Fruit fly (Drosophila melanogaster) whole organism, embryonic: ENCODE measurements around the gene ABCB7.

Experiments
- Antp ChIP-seq: fragments of 200-800 bp; sonication (Bioruptor generic); optimal IDR thresholded peaks from 3 replicates; lab custom pipeline; 2016; ENCODE audit warnings: missing biosample characterization, missing genetic modification characterization
- Asciz ChIP-seq: fragments of 200-800 bp; sonication (Bioruptor generic); optimal IDR thresholded peaks from 2 replicates; lab custom pipeline; 2017; ENCODE audit warnings: missing biosample characterization, mild to moderate bottlenecking, missing genetic modification characterization, missing genetic modification reagents
- Atf6 ChIP-seq: fragments of 200-800 bp; sonication (Bioruptor generic); IDR thresholded peaks from 2 replicates; pipeline ENCODE4 v1.3.6; 2022; ENCODE audit warnings: missing biosample characterization, missing genetic modification characterization
- CG10267 ChIP-seq: fragments of 200-800 bp; sonication (Bioruptor generic); optimal IDR thresholded peaks from 2 replicates; lab custom pipeline; 2018; ENCODE audit warnings: missing biosample characterization, mild to moderate bottlenecking, missing genetic modification characterization, moderate library complexity
- CG11247 ChIP-seq: fragments of 200-800 bp; sonication (Bioruptor generic); IDR thresholded peaks from 2 replicates; pipeline ENCODE4 v1.3.6; 2022; ENCODE audit warnings: missing biosample characterization, missing genetic modification characterization
- CG11504 ChIP-seq: fragments of 200-800 bp; sonication (Bioruptor generic); optimal IDR thresholded peaks from 3 replicates; lab custom pipeline; 2019; ENCODE audit warnings: missing biosample characterization, mild to moderate bottlenecking, missing genetic modification characterization, moderate library complexity
- CG11695 ChIP-seq: fragments of 200-800 bp; sonication (Bioruptor generic); IDR thresholded peaks from 3 replicates; pipeline ENCODE4 v1.3.6; 2022; ENCODE audit warnings: missing biosample characterization, missing genetic modification characterization
- CG11696 ChIP-seq: fragments of 200-800 bp; sonication (Bioruptor generic); IDR thresholded peaks from 2 replicates; pipeline ENCODE4 v1.3.6; 2022; ENCODE audit warnings: missing biosample characterization, missing genetic modification characterization
- CG12391 ChIP-seq: fragments of 200-800 bp; sonication (Bioruptor generic); optimal IDR thresholded peaks from 3 replicates; lab custom pipeline; 2018; ENCODE audit warnings: missing biosample characterization, mild to moderate bottlenecking, missing genetic modification characterization, moderate library complexity
- CG12744 ChIP-seq: fragments of 200-800 bp; sonication (Bioruptor generic); optimal IDR thresholded peaks from 2 replicates; lab custom pipeline; 2016; ENCODE audit warnings: missing biosample characterization, missing genetic modification characterization
- CG13123 ChIP-seq: fragments of 200-800 bp; sonication (Bioruptor generic); optimal IDR thresholded peaks from 2 replicates; lab custom pipeline; 2016; ENCODE audit warnings: missing biosample characterization, missing genetic modification characterization
- CG13775 ChIP-seq: fragments of 200-800 bp; sonication (Bioruptor generic); optimal IDR thresholded peaks from 3 replicates; lab custom pipeline; 2017; ENCODE audit warnings: missing biosample characterization, mild to moderate bottlenecking, missing genetic modification characterization
- CG13894 ChIP-seq: fragments of 200-800 bp; sonication (Bioruptor generic); optimal IDR thresholded peaks from 3 replicates; lab custom pipeline; 2018; ENCODE audit warnings: missing biosample characterization, mild to moderate bottlenecking, missing genetic modification characterization, moderate library complexity
- CG14860 ChIP-seq: fragments of 200-800 bp; sonication (Bioruptor generic); IDR thresholded peaks from 3 replicates; pipeline ENCODE4 v1.3.6; 2022; ENCODE audit warnings: missing biosample characterization, missing genetic modification characterization; ENCODE audit not compliant: partially characterized antibody
- CG15514 ChIP-seq: fragments of 200-800 bp; sonication (Bioruptor generic); optimal IDR thresholded peaks from 3 replicates; lab custom pipeline; 2017; ENCODE audit warnings: missing biosample characterization, missing genetic modification characterization, mild to moderate bottlenecking, moderate library complexity, missing genetic modification reagents
- CG16863 ChIP-seq: fragments of 200-800 bp; sonication (Bioruptor generic); optimal IDR thresholded peaks from 3 replicates; lab custom pipeline; 2016; ENCODE audit warnings: missing biosample characterization, missing genetic modification characterization
- CG17359 ChIP-seq: fragments of 200-800 bp; sonication (Bioruptor generic); optimal IDR thresholded peaks from 3 replicates; lab custom pipeline; 2018; ENCODE audit warnings: missing biosample characterization, mild to moderate bottlenecking, missing genetic modification characterization, moderate library complexity
- CG1832 ChIP-seq: fragments of 200-800 bp; sonication (Bioruptor generic); optimal IDR thresholded peaks from 2 replicates; lab custom pipeline; 2017; ENCODE audit warnings: missing biosample characterization, mild to moderate bottlenecking, missing genetic modification characterization, inconsistent platforms
- CG2712 ChIP-seq: fragments of 200-800 bp; optimal IDR thresholded peaks from 3 replicates; lab custom pipeline; 2019; ENCODE audit warnings: missing biosample characterization, mild to moderate bottlenecking, missing genetic modification characterization, moderate library complexity
- CG3281 ChIP-seq: fragments of 200-800 bp; sonication (Bioruptor generic); optimal IDR thresholded peaks from 3 replicates; lab custom pipeline; 2017; ENCODE audit warnings: missing biosample characterization, mild to moderate bottlenecking, missing genetic modification characterization
- CG34224 ChIP-seq: fragments of 200-800 bp; sonication (Bioruptor generic); IDR thresholded peaks from 3 replicates; pipeline ENCODE4 v1.3.6; 2022; ENCODE audit warnings: missing biosample characterization, missing genetic modification characterization; ENCODE audit not compliant: partially characterized antibody
- CG4328 ChIP-seq: fragments of 200-800 bp; sonication (Bioruptor generic); optimal IDR thresholded peaks from 3 replicates; lab custom pipeline; 2017; ENCODE audit warnings: missing biosample characterization, missing genetic modification reagents, missing genetic modification characterization
- CG5245 ChIP-seq: fragments of 200-800 bp; sonication (Bioruptor generic); optimal IDR thresholded peaks from 3 replicates; lab custom pipeline; 2016; ENCODE audit warnings: missing biosample characterization, missing genetic modification characterization
- CG6689 ChIP-seq: fragments of 200-800 bp; sonication (Bioruptor generic); IDR thresholded peaks from 2 replicates; pipeline ENCODE4 v1.3.6; 2022; ENCODE audit warnings: missing biosample characterization, missing genetic modification characterization
- CG8924 ChIP-seq: fragments of 200-800 bp; optimal IDR thresholded peaks from 3 replicates; lab custom pipeline; 2019; ENCODE audit warnings: missing biosample characterization, mild to moderate bottlenecking, missing genetic modification characterization, moderate library complexity
- Camta ChIP-seq: fragments of 200-800 bp; sonication (Bioruptor generic); optimal IDR thresholded peaks from 2 replicates; lab custom pipeline; 2016; ENCODE audit warnings: missing biosample characterization, missing genetic modification characterization
- Ets65A ChIP-seq: fragments of 200-800 bp; sonication (Bioruptor generic); peaks from one replicate; lab custom pipeline; 2016; ENCODE audit warnings: missing biosample characterization, missing genetic modification characterization
- Fer1 ChIP-seq: fragments of 200-800 bp; sonication (Bioruptor generic); optimal IDR thresholded peaks from 2 replicates; lab custom pipeline; 2017; ENCODE audit warnings: missing biosample characterization, mild to moderate bottlenecking, missing genetic modification characterization
- Fer2 ChIP-seq: fragments of 200-800 bp; sonication (Bioruptor generic); optimal IDR thresholded peaks from 2 replicates; lab custom pipeline; 2018; ENCODE audit warnings: missing biosample characterization, mild to moderate bottlenecking, missing genetic modification characterization, moderate library complexity
- H15 ChIP-seq: fragments of 200-800 bp; sonication (Bioruptor generic); IDR thresholded peaks from 3 replicates; pipeline ENCODE4 v1.3.6; 2022; ENCODE audit warnings: missing biosample characterization, missing genetic modification characterization
- Hmx ChIP-seq: fragments of 200-800 bp; sonication (Bioruptor generic); optimal IDR thresholded peaks from 2 replicates; lab custom pipeline; 2016; ENCODE audit warnings: missing biosample characterization, missing genetic modification characterization
- NFAT ChIP-seq: fragments of 200-800 bp; sonication (Bioruptor generic); IDR thresholded peaks from 2 replicates; pipeline ENCODE4 v1.3.6; 2022; ENCODE audit warnings: missing biosample characterization, missing genetic modification characterization
- Nf-YB ChIP-seq: fragments of 200-800 bp; sonication (Bioruptor generic); optimal IDR thresholded peaks from 3 replicates; lab custom pipeline; 2019; ENCODE audit warnings: missing biosample characterization, mild to moderate bottlenecking, missing genetic modification characterization, moderate library complexity
- Ptx1 ChIP-seq: fragments of 200-800 bp; sonication (Bioruptor generic); IDR thresholded peaks from 2 replicates; pipeline ENCODE4 v1.3.6; 2022; ENCODE audit warnings: missing biosample characterization, missing genetic modification characterization
- Six4 ChIP-seq: fragments of 200-800 bp; sonication (Bioruptor generic); optimal IDR thresholded peaks from 2 replicates; lab custom pipeline; 2016; ENCODE audit warnings: missing biosample characterization, missing genetic modification characterization
- ato ChIP-seq: fragments of 200-800 bp; sonication (Bioruptor generic); IDR thresholded peaks from 2 replicates; pipeline ENCODE4 v1.3.6; 2022; ENCODE audit warnings: missing biosample characterization, missing genetic modification characterization; ENCODE audit not compliant: partially characterized antibody
- crp ChIP-seq, 2 experiments: fragments of 200-800 bp; sonication (Bioruptor generic); optimal IDR thresholded peaks; 2 replicates in 1 of 2; 3 replicates in 1 of 2; lab custom pipeline; 2017; ENCODE audit warnings: missing biosample characterization in 2 of 2, missing genetic modification characterization in 2 of 2, mild to moderate bottlenecking in 1 of 2, moderate library complexity in 1 of 2
- eve ChIP-seq, 2 experiments: fragments of >200 bp; optimal IDR thresholded peaks; 2 replicates each; lab custom pipeline; 2017; ENCODE audit warnings: missing biosample characterization in 2 of 2, missing genetic modification characterization in 2 of 2
- ftz-f1 ChIP-seq: fragments of 200-800 bp; sonication (Bioruptor generic); optimal IDR thresholded peaks from 2 replicates; lab custom pipeline; 2016; ENCODE audit warnings: missing biosample characterization, missing genetic modification characterization
- gem ChIP-seq: fragments of 200-800 bp; sonication (Bioruptor generic); optimal IDR thresholded peaks from 2 replicates; lab custom pipeline; 2019; ENCODE audit warnings: missing biosample characterization, mild to moderate bottlenecking, missing genetic modification characterization, moderate library complexity
- ind ChIP-seq: fragments of 200-800 bp; sonication (Bioruptor generic); optimal IDR thresholded peaks from 3 replicates; lab custom pipeline; 2016; ENCODE audit warnings: missing biosample characterization, missing genetic modification characterization
- jigr1 ChIP-seq: fragments of 200-800 bp; sonication (Bioruptor generic); IDR thresholded peaks from 3 replicates; pipeline ENCODE4 v1.3.6; 2022; ENCODE audit warnings: missing biosample characterization, missing genetic modification characterization
- luna ChIP-seq: fragments of 200-800 bp; sonication (Bioruptor generic); optimal IDR thresholded peaks from 2 replicates; lab custom pipeline; 2016; ENCODE audit warnings: missing biosample characterization, missing genetic modification characterization
- maf-S ChIP-seq: fragments of 200-800 bp; sonication (Bioruptor generic); optimal IDR thresholded peaks from 2 replicates; lab custom pipeline; 2016; ENCODE audit warnings: missing biosample characterization, missing genetic modification characterization
- nau ChIP-seq: fragments of 200-800 bp; sonication (Bioruptor generic); optimal IDR thresholded peaks from 3 replicates; lab custom pipeline; 2017; ENCODE audit warnings: missing biosample characterization, mild to moderate bottlenecking, missing genetic modification characterization, missing genetic modification reagents
- odd ChIP-seq: fragments of 200-800 bp; sonication (Bioruptor generic); optimal IDR thresholded peaks from 2 replicates; lab custom pipeline; 2017; ENCODE audit warnings: missing biosample characterization, mild to moderate bottlenecking, missing genetic modification characterization
- onecut ChIP-seq: fragments of 200-800 bp; sonication (Bioruptor generic); IDR thresholded peaks from 2 replicates; pipeline ENCODE4 v1.3.6; 2022; ENCODE audit warnings: missing biosample characterization, missing genetic modification characterization
- pnt ChIP-seq: fragments of 200-800 bp; sonication (Bioruptor generic); optimal IDR thresholded peaks from 3 replicates; lab custom pipeline; 2016; ENCODE audit warnings: missing biosample characterization, missing genetic modification characterization
- unpg ChIP-seq: fragments of 200-800 bp; sonication (Bioruptor generic); optimal IDR thresholded peaks from 3 replicates; lab custom pipeline; 2018; ENCODE audit warnings: missing biosample characterization, mild to moderate bottlenecking, missing genetic modification characterization, moderate library complexity

The ABCB7 gene

DNA sequence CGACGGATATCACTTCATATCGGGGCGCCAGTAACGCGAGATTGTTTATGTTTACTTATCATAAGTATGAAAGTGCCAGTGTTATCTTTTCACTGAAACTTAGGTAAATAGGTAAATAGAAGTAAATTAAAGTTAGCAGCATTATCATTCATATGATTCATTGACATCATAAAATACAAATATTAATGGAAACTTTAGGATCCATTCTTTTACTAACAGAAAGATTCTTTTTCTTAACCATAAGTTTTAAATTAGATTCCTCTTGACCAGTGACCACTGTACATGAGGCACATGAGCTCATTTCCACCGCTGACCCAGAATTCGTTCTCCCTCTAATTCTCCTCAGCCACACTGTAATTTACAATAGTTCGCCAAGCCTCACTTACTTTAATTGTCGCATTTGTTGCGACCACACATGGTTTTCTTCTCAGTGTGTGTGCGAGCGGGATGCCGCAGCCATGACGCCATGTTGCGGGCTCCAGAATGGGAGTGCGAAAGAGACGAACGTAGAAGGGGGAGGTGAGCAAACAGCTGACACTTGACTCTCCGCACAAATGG is 39.7 kb upstream of the ABCB7 start (continued):
- TF ChIP-seq ato (GFP tag; lab: Robert Waterston, UW): no peak
- peak; percentile 25; the same call in 1 of the 2 replicates for TF ChIP-seq onecut (GFP tag; lab: Robert Waterston, UW)
- TF ChIP-seq CG4328 (GFP tag; lab: Kevin White, UChicago): peak; percentile 2
- TF ChIP-seq CG13123 (GFP tag; lab: Kevin White, UChicago): no peak
- no peak for TF ChIP-seq maf-S (GFP tag; lab: Kevin White, UChicago)
- no peak for TF ChIP-seq jigr1 (GFP tag; lab: Robert Waterston, UW)
- peak; percentile 49 for TF ChIP-seq Fer1 (GFP tag; lab: Kevin White, UChicago)
- peak; percentile 64 for TF ChIP-seq Asciz (GFP tag; lab: Kevin White, UChicago)
- peak; percentile 39 for TF ChIP-seq CG5245
- no peak for TF ChIP-seq Fer2
- peak; percentile 26 for TF ChIP-seq CG12391 (tag; lab: Kevin White, UChicago)
- peak; percentile 43 for TF ChIP-seq CG2712 (tag; lab: Kevin White, UChicago)
- TF ChIP-seq ftz-f1 (GFP tag; lab: Kevin White, UChicago): peak; percentile 2
- no peak for TF ChIP-seq Hmx
- TF ChIP-seq nau (GFP tag; lab: Kevin White, UChicago): peak; percentile 49
- peak; percentile 22 for TF ChIP-seq CG12744 (GFP tag; lab: Kevin White, UChicago)
- peak; percentile 96 for TF ChIP-seq Ets65A (GFP tag; lab: Kevin White, UChicago)
- TF ChIP-seq CG1832 (GFP tag; lab: Kevin White, UChicago): peak; percentile 54
- TF ChIP-seq odd (GFP tag; lab: Kevin White, UChicago): peak; percentile 50
- peak; percentile 46 for TF ChIP-seq Six4
- peak in 1 of 2 experiments; percentile 30 for TF ChIP-seq crp (GFP tag; optimal IDR thresholded peaks at IDR 0.05; lab: Kevin White, UChicago)
- TF ChIP-seq CG17359 (tag; lab: Kevin White, UChicago): peak; percentile 58
- peak; percentile 48; the same call in 2 of the 3 replicates for TF ChIP-seq H15 (GFP tag; lab: Robert Waterston, UW)
- 0 out of 3 replicates have a peak, but pooled peaks have one; percentile 31 for TF ChIP-seq CG11695 (GFP tag; lab: Robert Waterston, UW)
- TF ChIP-seq Atf6 (GFP tag; lab: Robert Waterston, UW): peak; percentile 61
- peak; percentile 11; the same call in 1 of the 2 replicates for TF ChIP-seq CG11696 (GFP tag; lab: Robert Waterston, UW)
- peak; percentile 34; the same call in 1 of the 2 replicates for TF ChIP-seq Ptx1
- no peak for TF ChIP-seq CG14860 (GFP tag; lab: Robert Waterston, UW)
- peak; percentile 39; the same call in 1 of the 2 replicates for TF ChIP-seq NFAT (GFP tag; lab: Robert Waterston, UW)
- peak; percentile 26 for TF ChIP-seq CG16863 (GFP tag; lab: Kevin White, UChicago)
- TF ChIP-seq Camta (GFP tag; lab: Kevin White, UChicago): peak; percentile 33
- peak; percentile 20 for TF ChIP-seq CG15514 (GFP tag; lab: Kevin White, UChicago)
- peak; percentile 48 for TF ChIP-seq unpg (GFP tag; lab: Kevin White, UChicago)
- peak; percentile 7 for TF ChIP-seq CG8924 (tag; lab: Kevin White, UChicago)
- TF ChIP-seq CG11247: no peak
- TF ChIP-seq Antp (GFP tag; lab: Kevin White, UChicago): peak; percentile 43
- peak; percentile 27 for TF ChIP-seq pnt
- peak; percentile 63 for TF ChIP-seq CG11504 (tag; lab: Kevin White, UChicago)
- TF ChIP-seq luna (GFP tag; lab: Kevin White, UChicago): no peak
- peak; percentile 2 for TF ChIP-seq Nf-YB (GFP tag; lab: Kevin White, UChicago)
- peak in 1 of 2 experiments; percentile 61 for TF ChIP-seq eve (GFP tag; optimal IDR thresholded peaks at IDR 0.05; lab: Kevin White, UChicago)
- TF ChIP-seq CG34224: no peak
- TF ChIP-seq CG10267 (tag; lab: Kevin White, UChicago): peak; percentile 7
- no peak for TF ChIP-seq CG13894 (tag; lab: Kevin White, UChicago)
- TF ChIP-seq CG6689 (GFP tag; lab: Robert Waterston, UW): peak; percentile 45; the same call in 1 of the 2 replicates
- peak; percentile 59 for TF ChIP-seq gem
- TF ChIP-seq CG13775: peak; percentile 8
- peak; percentile 56 for TF ChIP-seq CG3281 (GFP tag; lab: Kevin White, UChicago)
- TF ChIP-seq ind (GFP tag; lab: Kevin White, UChicago): peak; percentile 44
